Worm (Caenorhabditis elegans) whole organism, L2 larva: ENCODE results near the gene fem-1.

Experiments used
- ceh-82 ChIP-seq: fragments of 150-350 bp; optimal IDR thresholded peaks from 2 replicates; lab custom pipeline; 2014; ENCODE audit warnings: missing biosample characterization, missing genetic modification characterization
- egl-27 ChIP-seq: sonication (generic microtip); optimal IDR thresholded peaks from 3 replicates; lab custom pipeline; 2017; ENCODE audit warnings: missing biosample characterization, missing genetic modification reagents, missing genetic modification characterization
- nhr-11 ChIP-seq: fragments of 150-350 bp; optimal IDR thresholded peaks from 2 replicates; lab custom pipeline; 2014; ENCODE audit warnings: missing biosample characterization, missing genetic modification characterization
- nhr-23 ChIP-seq: fragments of 150-350 bp; optimal IDR thresholded peaks from 2 replicates; lab custom pipeline; 2014; ENCODE audit warnings: missing biosample characterization, missing genetic modification reagents, missing genetic modification characterization

ce11 chrIV:5530980-5531379, 6.8 kb downstream of the fem-1 start:
- TF ChIP-seq ceh-82 (no peak), egl-27 (tag; lab: Kevin White, UChicago) (no peak), nhr-23 (no peak), nhr-11 (tag; lab: Kevin White, UChicago) (no peak)
